Worm (Caenorhabditis elegans): ENCODE results near the gene C14B4.2.

- TF ChIP-seq mdl-1 (tag; optimal IDR thresholded peaks at IDR 0.05) (no peak), nhr-77 (tag; optimal IDR thresholded peaks at IDR 0.05) (no peak), nhr-12 (tag; optimal IDR thresholded peaks at IDR 0.05) (no peak)
Observed at ce11 chrV:19293025-19293424, 69.4 kb downstream of the C14B4.2 start, which contains the start of gene F55C9.5.
